Worm (Caenorhabditis elegans): ENCODE data around the gene syg-2.
A peak's percentile ranks its signal among the peaks of the same experiment; 100 is the strongest.

Gene syg-2

DNA sequence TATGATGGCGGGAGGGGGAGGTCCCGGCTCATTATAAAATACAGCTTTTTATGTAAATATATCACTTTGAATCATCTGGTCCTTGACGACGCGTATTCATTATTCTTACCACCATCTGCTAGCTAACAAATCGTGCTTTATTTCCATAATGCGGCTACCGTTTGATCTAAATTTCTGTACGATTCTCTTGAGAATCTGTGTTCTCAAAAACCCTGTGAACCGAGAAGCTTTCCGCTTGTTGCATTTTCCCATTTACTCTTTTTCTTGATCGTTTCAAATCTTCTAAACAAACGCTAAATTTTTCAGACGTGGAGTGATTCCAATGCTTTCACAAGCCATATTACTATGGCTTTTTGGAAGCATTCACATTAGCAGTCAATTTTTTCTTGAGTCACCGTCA, at the start of gene syg-2:
Gene syg-2 (plus strand): TSS at position 301 of the 400 bp plus-strand sequence.
- TF ChIP-seq hlh-4 (tag; optimal IDR thresholded peaks at IDR 0.05): no peak
- TF ChIP-seq pqm-1 (tag; optimal IDR thresholded peaks at IDR 0.05): no peak
- TF ChIP-seq lsy-2 (tag; optimal IDR thresholded peaks at IDR 0.05): no peak

DNA sequence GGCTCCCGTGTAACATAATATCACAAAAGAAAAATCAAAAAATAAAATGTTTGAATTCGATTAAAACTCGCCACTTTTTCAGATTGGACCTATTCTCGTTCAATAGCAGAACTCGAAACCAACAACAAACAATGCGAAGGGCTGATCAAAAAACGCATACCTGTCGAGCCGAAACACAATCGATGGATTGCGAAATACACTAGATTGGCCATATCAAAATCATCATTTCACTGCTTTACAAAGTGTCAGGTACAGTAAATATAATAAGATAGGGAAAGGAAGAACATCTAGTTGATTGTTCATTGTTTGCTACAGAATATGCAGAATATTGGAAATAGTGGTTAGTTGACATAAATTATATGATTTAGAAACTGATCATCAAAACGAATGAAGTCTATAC, 47.0 kb upstream of the syg-2 start:
- TF ChIP-seq swsn-7 (tag; optimal IDR thresholded peaks at IDR 0.05) (no peak), ztf-11 (tag; optimal IDR thresholded peaks at IDR 0.05) (no peak), aha-1 (tag; optimal IDR thresholded peaks at IDR 0.05) (no peak), unc-130 (tag; optimal IDR thresholded peaks at IDR 0.05) (no peak), fkh-4 (tag; optimal IDR thresholded peaks at IDR 0.05; ENCODE audit: borderline replicate concordance) (no peak), egl-27 (tag; optimal IDR thresholded peaks at IDR 0.05) (no peak), pax-3 (tag; optimal IDR thresholded peaks at IDR 0.05) (no peak), tlp-1 (tag; optimal IDR thresholded peaks at IDR 0.05) (no peak), ces-1 (GFP tag; optimal IDR thresholded peaks at IDR 0.05) (no peak), nhr-237 (tag; optimal IDR thresholded peaks at IDR 0.05) (no peak), ama-1 (optimal IDR thresholded peaks at IDR 0.05) (no peak), F16B12.6 (tag; optimal IDR thresholded peaks at IDR 0.05) (no peak), nhr-11 (tag; optimal IDR thresholded peaks at IDR 0.05) (no peak), mdl-1 (tag; optimal IDR thresholded peaks at IDR 0.05) (no peak), hlh-17 (GFP tag; optimal IDR thresholded peaks at IDR 0.05; ENCODE audit: borderline replicate concordance) (no peak), elt-3 (tag; optimal IDR thresholded peaks at IDR 0.05) (no peak), zag-1 (tag; optimal IDR thresholded peaks at IDR 0.05) (no peak), elt-2 (tag; optimal IDR thresholded peaks at IDR 0.05) (no peak), unc-62 (GFP tag; optimal IDR thresholded peaks at IDR 0.05) (no peak)

DNA sequence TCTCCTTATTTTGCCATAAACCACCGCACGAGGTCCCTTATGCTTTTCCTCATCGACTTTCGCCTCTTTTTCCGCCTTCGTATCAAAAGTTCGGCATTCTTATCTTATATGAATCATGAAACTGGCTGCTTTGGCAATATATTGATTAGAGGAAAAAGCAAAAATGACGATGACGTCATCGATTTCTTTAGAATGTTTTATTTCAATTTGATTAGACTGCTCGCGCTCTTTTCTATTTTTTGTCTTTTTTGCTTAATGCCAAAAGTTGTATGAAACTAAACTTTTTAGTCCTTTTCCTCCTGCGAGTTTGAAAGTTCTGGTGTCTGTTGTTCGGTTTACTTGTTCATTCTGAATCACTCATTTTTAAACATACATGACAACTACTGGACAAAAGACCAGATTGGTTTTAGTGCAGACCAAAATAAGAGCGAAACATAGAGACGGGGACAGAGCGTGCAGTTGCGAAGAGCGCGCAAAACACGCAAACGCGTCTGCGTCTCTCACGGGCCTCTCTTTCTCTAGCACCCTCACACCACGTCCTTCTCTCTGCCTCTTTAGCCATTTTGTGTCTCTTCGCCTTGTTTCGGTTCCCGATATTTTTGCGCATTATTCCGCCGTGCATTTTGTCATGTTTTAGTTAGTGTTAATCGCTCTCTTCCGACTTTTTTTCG, 44.5 kb upstream of the syg-2 start:
- TF ChIP-seq nhr-77 (tag; optimal IDR thresholded peaks at IDR 0.05) (no peak), mab-9 (GFP tag; IDR thresholded peaks at IDR 0.05) (no peak), xbp-1 (tag; optimal IDR thresholded peaks at IDR 0.05) (peak; percentile 38), unc-98 (GFP tag; IDR thresholded peaks at IDR 0.05) (no peak), tbx-2 (tag; optimal IDR thresholded peaks at IDR 0.05) (no peak), mep-1 (tag; optimal IDR thresholded peaks at IDR 0.05) (no peak), pag-3 (tag; optimal IDR thresholded peaks at IDR 0.05; ENCODE audit: borderline replicate concordance, insufficient read depth) (no peak), lin-15B (tag; optimal IDR thresholded peaks at IDR 0.05) (no peak), efl-3 (GFP tag; optimal IDR thresholded peaks at IDR 0.05) (no peak), snu-23 (GFP tag; optimal IDR thresholded peaks at IDR 0.05) (peak; percentile 83), nhr-47 (tag; optimal IDR thresholded peaks at IDR 0.05) (peak; percentile 59), aha-1 (tag; optimal IDR thresholded peaks at IDR 0.05) (no peak), fkh-10 (GFP tag; optimal IDR thresholded peaks at IDR 0.05) (no peak), tlp-1 (tag; optimal IDR thresholded peaks at IDR 0.05) (no peak), unc-30 (tag; optimal IDR thresholded peaks at IDR 0.05) (no peak), ces-1 (GFP tag; optimal IDR thresholded peaks at IDR 0.05) (no peak), sox-4 (tag; optimal IDR thresholded peaks at IDR 0.05) (no peak), sup-37 (GFP tag; optimal IDR thresholded peaks at IDR 0.05) (no peak), aly-2 (tag; optimal IDR thresholded peaks at IDR 0.05) (no peak), nhr-85 (tag) (peak; percentile 76), hpl-2 (GFP tag; optimal IDR thresholded peaks at IDR 0.05) (no peak), ceh-88 (GFP tag; IDR thresholded peaks at IDR 0.05) (no peak), pqm-1 (tag; optimal IDR thresholded peaks at IDR 0.05) (no peak), ets-5 (GFP tag; IDR thresholded peaks at IDR 0.05) (no peak), elt-3 (tag; optimal IDR thresholded peaks at IDR 0.05) (no peak), nhr-28 (tag; optimal IDR thresholded peaks at IDR 0.05) (no peak), C04F5.9 (tag; optimal IDR thresholded peaks at IDR 0.05) (no peak), irx-1 (tag; optimal IDR thresholded peaks at IDR 0.05) (no peak), ama-1 (optimal IDR thresholded peaks at IDR 0.05) (no peak), ztf-4 (tag; optimal IDR thresholded peaks at IDR 0.05) (no peak), fos-1 (tag; optimal IDR thresholded peaks at IDR 0.05) (no peak), C16A3.4 (tag; optimal IDR thresholded peaks at IDR 0.05) (no peak), dsc-1 (tag; optimal IDR thresholded peaks at IDR 0.05) (peak; percentile 29), lin-13 (GFP tag; optimal IDR thresholded peaks at IDR 0.05) (no peak), ceh-90 (tag; optimal IDR thresholded peaks at IDR 0.05) (no peak)

All from whole organism, L1 larva.